Worm (Caenorhabditis elegans): ENCODE results near the gene Y32B12C.1.

The Y32B12C.1 gene

DNA sequence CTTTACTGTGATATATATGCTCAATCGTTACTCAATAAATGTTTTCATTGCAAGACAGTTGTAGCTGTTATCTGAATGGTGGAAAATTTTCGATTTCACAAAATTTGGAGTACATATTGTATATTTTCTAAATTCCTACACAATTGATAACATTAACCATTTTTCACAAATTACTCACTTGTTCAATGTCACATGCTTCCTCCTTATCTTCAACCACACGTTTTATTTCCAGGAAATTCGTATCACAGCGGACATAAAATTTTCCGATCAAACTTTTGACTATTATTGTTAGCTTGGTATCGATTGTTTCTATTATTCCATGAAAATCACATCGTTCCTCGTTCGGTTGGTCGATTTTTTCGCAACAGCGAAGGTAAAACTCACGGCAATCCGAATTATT, 2.1 kb downstream of the Y32B12C.1 start:
- TF ChIP-seq flh-1 (GFP tag; optimal IDR thresholded peaks at IDR 0.05): no peak
- no peak for TF ChIP-seq M03D4.4 (tag; optimal IDR thresholded peaks at IDR 0.05)
- TF ChIP-seq mab-5 (tag; optimal IDR thresholded peaks at IDR 0.05): no peak
- no peak for TF ChIP-seq zip-8 (tag; optimal IDR thresholded peaks at IDR 0.05)
- no peak for TF ChIP-seq lin-32 (GFP tag; optimal IDR thresholded peaks at IDR 0.05)
- TF ChIP-seq blmp-1 (tag; optimal IDR thresholded peaks at IDR 0.05): no peak
- TF ChIP-seq snpc-4 (tag; optimal IDR thresholded peaks at IDR 0.05): no peak
- no peak for TF ChIP-seq ceh-39 (tag; optimal IDR thresholded peaks at IDR 0.05)
- TF ChIP-seq ztf-11 (tag; optimal IDR thresholded peaks at IDR 0.05): no peak
- no peak for TF ChIP-seq mep-1 (tag; optimal IDR thresholded peaks at IDR 0.05)
- no peak for TF ChIP-seq cnd-1 (tag; optimal IDR thresholded peaks at IDR 0.05)
- TF ChIP-seq sem-2 (GFP tag; optimal IDR thresholded peaks at IDR 0.05): no peak
- no peak for TF ChIP-seq drap-1 (GFP tag; optimal IDR thresholded peaks at IDR 0.05)
- no peak for TF ChIP-seq nhr-2 (tag; optimal IDR thresholded peaks at IDR 0.05)
- no peak for TF ChIP-seq nhr-237 (tag; optimal IDR thresholded peaks at IDR 0.05)
- TF ChIP-seq lsy-2 (tag; optimal IDR thresholded peaks at IDR 0.05): no peak
- TF ChIP-seq ceh-43 (GFP tag; optimal IDR thresholded peaks at IDR 0.05): no peak
- TF ChIP-seq lin-13 (tag; optimal IDR thresholded peaks at IDR 0.05): no peak
- no peak for TF ChIP-seq hlh-1 (tag; optimal IDR thresholded peaks at IDR 0.05)
- TF ChIP-seq ham-2 (GFP tag; optimal IDR thresholded peaks at IDR 0.05): no peak

DNA sequence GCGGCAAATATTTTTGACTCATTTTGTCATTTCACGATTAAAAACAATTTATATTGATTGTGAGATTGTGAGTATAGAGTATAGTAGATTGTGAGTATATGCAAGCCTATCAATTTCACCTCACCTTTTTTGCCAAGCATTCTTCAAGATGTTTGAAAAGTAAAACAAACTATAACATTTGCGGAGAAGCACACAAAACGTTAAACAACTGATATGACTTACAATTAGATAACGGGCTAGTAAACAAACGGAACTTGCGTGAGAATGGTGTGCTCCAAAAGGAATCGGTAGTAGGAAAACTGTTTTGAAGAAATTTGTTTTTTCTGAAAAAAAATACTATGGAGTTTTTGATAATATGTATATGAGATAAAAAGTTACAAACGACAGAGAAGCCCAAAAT, 3.7 kb downstream of the Y32B12C.1 start:
- TF ChIP-seq blmp-1 (tag; optimal IDR thresholded peaks at IDR 0.05): no peak
- TF ChIP-seq drap-1 (GFP tag; optimal IDR thresholded peaks at IDR 0.05): no peak
- no peak for TF ChIP-seq nhr-2 (tag; optimal IDR thresholded peaks at IDR 0.05)
- no peak for TF ChIP-seq mab-5 (tag; optimal IDR thresholded peaks at IDR 0.05)
- TF ChIP-seq unc-39 (tag; optimal IDR thresholded peaks at IDR 0.05): no peak
- no peak for TF ChIP-seq nhr-12 (tag; optimal IDR thresholded peaks at IDR 0.05)
- TF ChIP-seq hlh-1 (tag; optimal IDR thresholded peaks at IDR 0.05): no peak
- no peak for TF ChIP-seq nhr-76 (tag; optimal IDR thresholded peaks at IDR 0.05)
- no peak for TF ChIP-seq mls-2 (tag; optimal IDR thresholded peaks at IDR 0.05)
- no peak for TF ChIP-seq elt-1 (tag; optimal IDR thresholded peaks at IDR 0.05; ENCODE audit: borderline replicate concordance, insufficient read depth)
- TF ChIP-seq cnd-1 (tag; optimal IDR thresholded peaks at IDR 0.05): no peak
- TF ChIP-seq ceh-83 (GFP tag; optimal IDR thresholded peaks at IDR 0.05): no peak
- TF ChIP-seq snpc-4 (tag; optimal IDR thresholded peaks at IDR 0.05): no peak
- no peak for TF ChIP-seq nhr-28 (tag; optimal IDR thresholded peaks at IDR 0.05)
- no peak for TF ChIP-seq pha-4 (tag; optimal IDR thresholded peaks at IDR 0.05)
- TF ChIP-seq unc-120 (tag; optimal IDR thresholded peaks at IDR 0.05; ENCODE audit: poor library complexity, severe bottlenecking): no peak

ce11 chrV:16610791-16611385, 4.5 kb downstream of the Y32B12C.1 start, which contains the start of gene srw-54:
srw-54 (plus strand) TSS chrV:16611335.
- no peak for TF ChIP-seq nhr-28 (tag; optimal IDR thresholded peaks at IDR 0.05)
- no peak for TF ChIP-seq elt-1 (tag; optimal IDR thresholded peaks at IDR 0.05; ENCODE audit: borderline replicate concordance, insufficient read depth)
- TF ChIP-seq mep-1 (tag; optimal IDR thresholded peaks at IDR 0.05): no peak
- TF ChIP-seq lsy-2 (tag; optimal IDR thresholded peaks at IDR 0.05): no peak
- no peak for TF ChIP-seq sptf-1 (tag; optimal IDR thresholded peaks at IDR 0.05)
- no peak for TF ChIP-seq ces-1 (GFP tag; optimal IDR thresholded peaks at IDR 0.05)
- no peak for TF ChIP-seq drap-1 (GFP tag; optimal IDR thresholded peaks at IDR 0.05)
- no peak for TF ChIP-seq nhr-2 (tag; optimal IDR thresholded peaks at IDR 0.05)
- no peak for TF ChIP-seq hlh-1 (tag; optimal IDR thresholded peaks at IDR 0.05)
- no peak for TF ChIP-seq zip-8 (tag; optimal IDR thresholded peaks at IDR 0.05)
- TF ChIP-seq pha-4 (tag; optimal IDR thresholded peaks at IDR 0.05): no peak
- TF ChIP-seq unc-62 (GFP tag; optimal IDR thresholded peaks at IDR 0.05): no peak
- TF ChIP-seq sem-2 (GFP tag; optimal IDR thresholded peaks at IDR 0.05): no peak
- no peak for TF ChIP-seq ceh-39 (tag; optimal IDR thresholded peaks at IDR 0.05)
- no peak for TF ChIP-seq ztf-11 (tag; optimal IDR thresholded peaks at IDR 0.05)
- TF ChIP-seq ham-2 (GFP tag; optimal IDR thresholded peaks at IDR 0.05): no peak
- TF ChIP-seq blmp-1 (tag; optimal IDR thresholded peaks at IDR 0.05): no peak
- TF ChIP-seq tbx-8 (GFP tag; optimal IDR thresholded peaks at IDR 0.05): no peak
- no peak for TF ChIP-seq unc-39 (tag; optimal IDR thresholded peaks at IDR 0.05)
- TF ChIP-seq mls-2 (tag; optimal IDR thresholded peaks at IDR 0.05): no peak

DNA sequence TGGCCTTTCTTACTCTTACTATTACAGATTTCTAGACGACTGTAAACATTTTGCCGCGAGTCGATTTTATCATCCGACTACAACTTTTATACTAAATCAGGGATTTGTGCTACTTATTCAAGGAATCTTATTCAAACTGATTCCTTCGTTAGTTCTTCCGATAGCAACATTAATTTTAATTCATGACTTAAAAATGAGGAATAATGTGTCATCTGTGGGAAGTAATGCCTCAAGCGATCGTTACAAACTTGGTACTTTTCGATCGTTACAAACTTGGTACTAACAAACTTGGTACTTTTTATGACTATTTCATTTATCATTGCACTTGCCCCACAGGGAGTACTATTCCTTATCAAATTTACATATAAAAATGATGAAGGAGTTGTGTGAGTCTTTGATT, 11.0 kb downstream of the Y32B12C.1 start, which contains the start of gene Y70C5A.4:
TSS of gene Y70C5A.4 (plus strand) at position 301 of the 400 bp plus-strand sequence.
- TF ChIP-seq lsy-2 (tag; optimal IDR thresholded peaks at IDR 0.05) (no peak), ham-2 (GFP tag; optimal IDR thresholded peaks at IDR 0.05) (no peak), bed-3 (GFP tag; optimal IDR thresholded peaks at IDR 0.05) (no peak), hlh-1 (tag; optimal IDR thresholded peaks at IDR 0.05) (no peak)
